Fruit fly (Drosophila melanogaster): ENCODE measurements around the gene CG15368.

DNA sequence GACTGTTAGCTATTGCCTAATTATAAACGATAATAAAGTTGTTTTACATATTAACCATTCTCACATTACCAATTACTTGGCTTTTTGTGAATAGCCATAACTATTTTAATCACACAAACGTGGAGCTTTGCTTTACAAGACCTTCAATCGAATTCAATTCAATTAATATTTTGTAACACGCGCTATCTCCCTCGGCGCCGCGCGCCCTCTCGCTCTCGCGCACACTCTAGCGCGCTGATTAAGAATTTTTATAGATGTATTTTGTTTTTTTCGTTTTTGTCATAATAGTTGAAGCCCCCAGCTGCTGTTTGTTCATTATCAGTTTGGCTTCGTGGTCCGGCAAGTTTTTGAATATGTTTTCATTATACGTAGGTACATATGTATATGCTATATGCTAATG, 14.5 kb upstream of the CG15368 start:
- TF ChIP-seq CTCF (optimal IDR thresholded peaks at IDR 0.05), result no peak
- no peak for TF ChIP-seq CG8478 (optimal IDR thresholded peaks at IDR 0.05)
